Worm (Caenorhabditis elegans) whole organism, midembryonic: ENCODE data around the gene srv-8.

ENCODE experiments used
- T22C8.4 ChIP-seq: fragments of 200-800 bp; sonication (Bioruptor generic); IDR thresholded peaks from 2 replicates; pipeline ENCODE4 v1.3.6; 2022; ENCODE audit warnings: missing genetic modification characterization, missing compliant biosample characterization
- cog-1 ChIP-seq: sonication (generic microtip); optimal IDR thresholded peaks from 2 replicates; lab custom pipeline; 2016; ENCODE audit warnings: missing genetic modification characterization, missing compliant biosample characterization
- flt-1 ChIP-seq: fragments of 200-800 bp; sonication (Bioruptor generic); IDR thresholded peaks from 2 replicates; pipeline ENCODE4 v1.3.6; 2022; ENCODE audit warnings: missing genetic modification characterization, missing compliant biosample characterization
- klf-2 ChIP-seq: fragments of 200-800 bp; sonication (Bioruptor generic); conservative IDR thresholded peaks from 2 replicates; pipeline ENCODE4 v1.3.6; 2022; ENCODE audit warnings: missing genetic modification reagents, missing genetic modification characterization, missing compliant biosample characterization
- med-1 ChIP-seq: sonication (generic microtip); optimal IDR thresholded peaks from 2 replicates; lab custom pipeline; 2017; ENCODE audit warnings: missing genetic modification characterization, mild to moderate bottlenecking, missing compliant biosample characterization, antibody characterized with exemption, missing genetic modification reagents; ENCODE audit not compliant: insufficient read depth
- ref-1 ChIP-seq: fragments of 200-800 bp; sonication (Bioruptor generic); conservative IDR thresholded peaks from 2 replicates; pipeline ENCODE4 v1.3.6; 2022; ENCODE audit warnings: missing genetic modification reagents, missing genetic modification characterization, missing compliant biosample characterization
- ztf-23 ChIP-seq: fragments of 200-800 bp; sonication (Bioruptor generic); IDR thresholded peaks from 2 replicates; pipeline ENCODE4 v1.3.6; 2022; ENCODE audit warnings: missing genetic modification reagents, missing genetic modification characterization, missing compliant biosample characterization
- ztf-29 ChIP-seq: fragments of 200-800 bp; sonication (Bioruptor generic); IDR thresholded peaks from 2 replicates; pipeline ENCODE4 v1.3.6; 2022; ENCODE audit warnings: missing genetic modification reagents, missing genetic modification characterization, missing compliant biosample characterization

DNA sequence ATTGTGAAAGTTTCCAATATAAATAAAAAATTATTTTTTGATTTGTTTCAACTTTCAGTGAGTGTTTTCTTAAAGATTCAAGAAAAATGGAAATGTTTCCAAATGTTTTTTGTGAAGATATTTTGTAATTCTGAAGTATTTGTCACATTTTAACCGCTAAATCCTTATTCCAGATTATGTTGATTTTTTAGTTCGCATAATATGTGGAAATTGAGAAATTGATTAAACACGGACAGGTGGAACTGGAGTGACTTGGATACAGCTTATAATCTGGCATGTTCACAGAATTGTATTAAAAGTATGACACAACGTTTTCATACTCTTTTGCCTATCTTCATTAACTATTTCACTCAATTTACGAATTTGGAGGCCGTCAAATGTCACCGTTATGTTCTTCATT is 34.9 kb upstream of the srv-8 start, which contains the start of gene lurp-3:
- TF ChIP-seq med-1 (GFP tag; lab: Kevin White, UChicago): no peak
- TF ChIP-seq ref-1: no peak
- no peak for TF ChIP-seq flt-1 (GFP tag; lab: Robert Waterston, UW)
- TF ChIP-seq ztf-23 (GFP tag; lab: Robert Waterston, UW): no peak
- no peak for TF ChIP-seq cog-1
- no peak for TF ChIP-seq ztf-29 (GFP tag; lab: Robert Waterston, UW)
- TF ChIP-seq T22C8.4 (GFP tag; lab: Robert Waterston, UW): no peak
- TF ChIP-seq klf-2 (GFP tag; lab: Robert Waterston, UW): no peak
